Fruit fly (Drosophila melanogaster): Measurements from ENCODE around the gene alpha-Man-Ib.

DNA sequence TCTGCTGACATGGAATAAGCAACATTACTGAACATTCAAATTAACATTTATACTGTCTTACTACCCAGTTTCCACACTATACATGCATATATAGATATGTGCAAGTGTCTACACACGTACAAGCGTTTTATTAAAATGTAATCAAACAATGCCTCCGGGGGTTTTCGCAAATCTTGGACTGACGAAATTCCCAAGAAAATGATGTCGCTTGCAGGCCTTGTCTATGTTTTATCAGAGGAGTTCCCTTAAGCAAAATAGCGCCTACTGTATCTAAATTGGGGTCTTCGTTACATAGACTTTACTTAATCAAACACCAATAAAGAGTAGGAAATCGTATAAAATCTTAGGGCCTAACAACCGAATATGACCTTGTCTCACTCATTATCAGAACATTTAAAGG lies 47.0 kb upstream of the alpha-Man-Ib start:
- TF ChIP-seq shn (GFP tag; optimal IDR thresholded peaks at IDR 0.05), result no peak
- TF ChIP-seq CG10654 (GFP tag; optimal IDR thresholded peaks at IDR 0.05), result no peak
- TF ChIP-seq CG18011 (GFP tag; optimal IDR thresholded peaks at IDR 0.05), result no peak
- no peak for TF ChIP-seq ase (GFP tag; IDR thresholded peaks at IDR 0.05)
- TF ChIP-seq ATbp (GFP tag; optimal IDR thresholded peaks at IDR 0.05), result no peak
